Fruit fly (Drosophila melanogaster) whole organism, embryonic: ENCODE data around the gene CG7557.

Experiments
- Awh ChIP-seq: fragments of 200-800 bp; sonication (Bioruptor generic); IDR thresholded peaks from 2 replicates; pipeline ENCODE4, ENCODE4 v1.3.6; 2022; ENCODE audit warnings: missing biosample characterization, missing genetic modification characterization
- CG10654 ChIP-seq: fragments of 200-800 bp; sonication (Bioruptor generic); optimal IDR thresholded peaks from 2 replicates; lab custom pipeline; 2016; ENCODE audit warnings: missing biosample characterization, missing genetic modification characterization
- CG11456 ChIP-seq: fragments of 200-800 bp; sonication (Bioruptor generic); IDR thresholded peaks from 3 replicates; pipeline ENCODE4 v1.3.6; 2022; ENCODE audit warnings: missing biosample characterization, missing genetic modification characterization
- CG11504 ChIP-seq: fragments of 200-800 bp; sonication (Bioruptor generic); optimal IDR thresholded peaks from 3 replicates; lab custom pipeline; 2019; ENCODE audit warnings: missing biosample characterization, mild to moderate bottlenecking, missing genetic modification characterization, moderate library complexity
- CG14014 ChIP-seq: fragments of 200-800 bp; sonication (Bioruptor generic); IDR thresholded peaks from 2 replicates; pipeline ENCODE4 v1.3.6; 2022; ENCODE audit warnings: missing biosample characterization, missing genetic modification characterization
- CG2120 ChIP-seq: fragments of 200-800 bp; sonication (Bioruptor generic); optimal IDR thresholded peaks from 3 replicates; lab custom pipeline; 2016; ENCODE audit warnings: missing biosample characterization, missing genetic modification characterization
- CG2199 ChIP-seq: fragments of 200-800 bp; sonication (Bioruptor generic); IDR thresholded peaks from 3 replicates; pipeline ENCODE4 v1.3.6; 2022; ENCODE audit warnings: missing biosample characterization, missing genetic modification characterization
- CG2889 ChIP-seq: fragments of 200-800 bp; sonication (Bioruptor generic); IDR thresholded peaks from 3 replicates; pipeline ENCODE4 v1.3.6; 2022; ENCODE audit warnings: missing biosample characterization, missing genetic modification characterization
- CG30431 ChIP-seq: fragments of 200-800 bp; sonication (Bioruptor generic); optimal IDR thresholded peaks from 2 replicates; lab custom pipeline; 2017; ENCODE audit warnings: missing biosample characterization, missing genetic modification characterization
- CG31388 ChIP-seq: fragments of 200-800 bp; sonication (Bioruptor generic); optimal IDR thresholded peaks from 2 replicates; lab custom pipeline; 2016; ENCODE audit warnings: missing biosample characterization, missing genetic modification characterization
- CG3407 ChIP-seq: fragments of 200-800 bp; sonication (Bioruptor generic); optimal IDR thresholded peaks from 2 replicates; lab custom pipeline; 2018; ENCODE audit warnings: missing biosample characterization, mild to moderate bottlenecking, missing genetic modification characterization
- CG5180 ChIP-seq: fragments of 200-800 bp; sonication (Bioruptor generic); optimal IDR thresholded peaks from 3 replicates; lab custom pipeline; 2017; ENCODE audit warnings: missing biosample characterization, missing genetic modification characterization, mild to moderate bottlenecking, moderate library complexity, missing genetic modification reagents
- CoRest ChIP-seq: fragments of 200-800 bp; sonication (Bioruptor generic); optimal IDR thresholded peaks from 3 replicates; lab custom pipeline; 2018; ENCODE audit warnings: missing biosample characterization, mild to moderate bottlenecking, missing genetic modification characterization, moderate library complexity
- Dll ChIP-seq: fragments of 200-800 bp; sonication (Bioruptor generic); IDR thresholded peaks from 4 replicates; pipeline ENCODE4 v1.3.6; 2022; ENCODE audit warnings: missing biosample characterization, missing genetic modification characterization; ENCODE audit not compliant: partially characterized antibody
- Fer2 ChIP-seq: fragments of 200-800 bp; sonication (Bioruptor generic); optimal IDR thresholded peaks from 2 replicates; lab custom pipeline; 2018; ENCODE audit warnings: missing biosample characterization, mild to moderate bottlenecking, missing genetic modification characterization, moderate library complexity
- HHEX ChIP-seq: fragments of 200-800 bp; sonication (Bioruptor generic); optimal IDR thresholded peaks from 3 replicates; lab custom pipeline; 2017; ENCODE audit warnings: missing biosample characterization, mild to moderate bottlenecking, missing genetic modification characterization, missing genetic modification reagents
- HLH3B ChIP-seq: fragments of 200-800 bp; sonication (Bioruptor generic); IDR thresholded peaks from 2 replicates; pipeline ENCODE4 v1.3.6; 2022; ENCODE audit warnings: missing biosample characterization, missing genetic modification characterization
- Lhr ChIP-seq: fragments of 200-800 bp; sonication (Bioruptor generic); optimal IDR thresholded peaks from 3 replicates; lab custom pipeline; 2017; ENCODE audit warnings: mild to moderate bottlenecking, missing biosample characterization, missing genetic modification reagents, missing genetic modification characterization
- Lim3 ChIP-seq: fragments of 200-800 bp; sonication (Bioruptor generic); IDR thresholded peaks from 2 replicates; pipeline ENCODE4 v1.3.6; 2022; ENCODE audit warnings: missing biosample characterization, missing genetic modification characterization
- Lpt ChIP-seq: fragments of >200 bp; optimal IDR thresholded peaks from 2 replicates; lab custom pipeline; 2018; ENCODE audit warnings: missing biosample characterization, missing genetic modification characterization
- MBD-R2 ChIP-seq: fragments of 200-800 bp; sonication (Bioruptor generic); IDR thresholded peaks from 2 replicates; pipeline ENCODE4 v1.3.6; 2022; ENCODE audit warnings: missing biosample characterization, missing genetic modification characterization
- Side ChIP-seq: fragments of 200-800 bp; sonication (Bioruptor generic); optimal IDR thresholded peaks from 2 replicates; lab custom pipeline; 2016; ENCODE audit warnings: missing biosample characterization, missing genetic modification characterization
- Sry-β ChIP-seq: fragments of 200-800 bp; sonication (Bioruptor generic); optimal IDR thresholded peaks from 2 replicates; lab custom pipeline; 2018; ENCODE audit warnings: missing biosample characterization, mild to moderate bottlenecking, missing genetic modification characterization, moderate library complexity
- Ssrp ChIP-seq: fragments of 200-800 bp; sonication (Bioruptor generic); optimal IDR thresholded peaks from 2 replicates; lab custom pipeline; 2018; ENCODE audit warnings: missing biosample characterization, mild to moderate bottlenecking, missing genetic modification characterization, moderate library complexity
- Xbp1 ChIP-seq: fragments of 200-800 bp; sonication (Bioruptor generic); optimal IDR thresholded peaks from 3 replicates; lab custom pipeline; 2016; ENCODE audit warnings: missing biosample characterization, mild to moderate bottlenecking, missing genetic modification characterization
- bigmax ChIP-seq: fragments of 200-800 bp; sonication (Bioruptor generic); optimal IDR thresholded peaks from 2 replicates; lab custom pipeline; 2018; ENCODE audit warnings: missing biosample characterization, mild to moderate bottlenecking, missing genetic modification characterization
- br ChIP-seq: fragments of >200 bp; optimal IDR thresholded peaks from 2 replicates; lab custom pipeline; 2017
- bsh ChIP-seq, 2 experiments: fragments of 200-800 bp; sonication (Bioruptor generic); optimal IDR thresholded peaks; 2 replicates each; lab custom pipeline; 2017 to 2018; ENCODE audit warnings: mild to moderate bottlenecking in 2 of 2, missing biosample characterization in 2 of 2, missing genetic modification characterization in 2 of 2, moderate library complexity in 1 of 2
- chif ChIP-seq, 2 experiments: fragments of 200-800 bp; sonication (Bioruptor generic); optimal IDR thresholded peaks; 3 replicates each; lab custom pipeline; 2016; ENCODE audit warnings: missing biosample characterization in 2 of 2, missing genetic modification characterization in 2 of 2
- chm ChIP-seq: fragments of 200-800 bp; sonication (Bioruptor generic); IDR thresholded peaks from 2 replicates; pipeline ENCODE4 v1.3.6; 2022; ENCODE audit warnings: missing biosample characterization, missing genetic modification characterization
- emc ChIP-seq: fragments of 200-800 bp; sonication (Bioruptor generic); optimal IDR thresholded peaks from 2 replicates; lab custom pipeline; 2016; ENCODE audit warnings: missing biosample characterization, missing genetic modification characterization
- en ChIP-seq: fragments of 200-800 bp; sonication (Bioruptor generic); optimal IDR thresholded peaks from 2 replicates; lab custom pipeline; 2016; ENCODE audit warnings: missing biosample characterization, missing genetic modification characterization
- gem ChIP-seq: fragments of 200-800 bp; sonication (Bioruptor generic); optimal IDR thresholded peaks from 2 replicates; lab custom pipeline; 2019; ENCODE audit warnings: missing biosample characterization, mild to moderate bottlenecking, missing genetic modification characterization, moderate library complexity
- gsb ChIP-seq: fragments of 200-800 bp; sonication (Bioruptor generic); IDR thresholded peaks from 2 replicates; pipeline ENCODE4 v1.3.6; 2022; ENCODE audit warnings: missing biosample characterization, missing genetic modification characterization
- gt ChIP-seq: fragments of 200-800 bp; sonication (Bioruptor generic); IDR thresholded peaks from 2 replicates; pipeline ENCODE4 v1.3.6; 2022; ENCODE audit warnings: missing biosample characterization, missing genetic modification characterization
- insv ChIP-seq, 2 experiments: fragments of 200-800 bp; sonication (Bioruptor generic); optimal IDR thresholded peaks; 3 replicates each; lab custom pipeline; 2016 to 2018; ENCODE audit warnings: missing biosample characterization in 2 of 2, missing genetic modification characterization in 2 of 2
- lbe ChIP-seq: fragments of 200-800 bp; sonication (Bioruptor generic); optimal IDR thresholded peaks from 2 replicates; lab custom pipeline; 2016; ENCODE audit warnings: missing biosample characterization, mild to moderate bottlenecking, missing genetic modification characterization
- prd ChIP-seq, 3 experiments: fragments of >200 bp in 2 of 3; fragments of 200-800 bp in 1 of 3; sonication (Bioruptor generic) in 1 of 3; optimal IDR thresholded peaks in 2 of 3; IDR thresholded peaks in 1 of 3; 2 replicates in 2 of 3; 3 replicates in 1 of 3; pipeline versions ENCODE4 v1.3.6 to Lab custom; 2017 to 2022; ENCODE audit warnings: missing biosample characterization in 1 of 3, missing genetic modification characterization in 1 of 3
- pros ChIP-seq: fragments of 200-800 bp; sonication (Bioruptor generic); optimal IDR thresholded peaks from 3 replicates; lab custom pipeline; 2019; ENCODE audit warnings: missing biosample characterization, mild to moderate bottlenecking, missing genetic modification characterization, moderate library complexity
- rib ChIP-seq: fragments of 200-800 bp; sonication (Bioruptor generic); IDR thresholded peaks from 2 replicates; pipeline ENCODE4 v1.3.6; 2022; ENCODE audit warnings: missing biosample characterization, missing genetic modification characterization
- sim ChIP-seq: fragments of 200-800 bp; sonication (Bioruptor generic); IDR thresholded peaks from 2 replicates; pipeline ENCODE4 v1.3.6; 2022; ENCODE audit warnings: missing biosample characterization, missing genetic modification characterization
- tll ChIP-seq, 2 experiments: fragments of 200-800 bp in 1 of 2; fragments of >200 bp in 1 of 2; sonication (Bioruptor generic) in 1 of 2; optimal IDR thresholded peaks; 2 replicates each; lab custom pipeline; 2017 to 2019; ENCODE audit warnings: missing biosample characterization in 2 of 2, missing genetic modification characterization in 2 of 2, mild to moderate bottlenecking in 1 of 2, moderate library complexity in 1 of 2
- zfh1 ChIP-seq: fragments of 200-800 bp; sonication (Bioruptor generic); IDR thresholded peaks from 3 replicates; pipeline ENCODE4 v1.3.6; 2022; ENCODE audit warnings: missing biosample characterization, missing genetic modification characterization

The CG7557 gene

DNA sequence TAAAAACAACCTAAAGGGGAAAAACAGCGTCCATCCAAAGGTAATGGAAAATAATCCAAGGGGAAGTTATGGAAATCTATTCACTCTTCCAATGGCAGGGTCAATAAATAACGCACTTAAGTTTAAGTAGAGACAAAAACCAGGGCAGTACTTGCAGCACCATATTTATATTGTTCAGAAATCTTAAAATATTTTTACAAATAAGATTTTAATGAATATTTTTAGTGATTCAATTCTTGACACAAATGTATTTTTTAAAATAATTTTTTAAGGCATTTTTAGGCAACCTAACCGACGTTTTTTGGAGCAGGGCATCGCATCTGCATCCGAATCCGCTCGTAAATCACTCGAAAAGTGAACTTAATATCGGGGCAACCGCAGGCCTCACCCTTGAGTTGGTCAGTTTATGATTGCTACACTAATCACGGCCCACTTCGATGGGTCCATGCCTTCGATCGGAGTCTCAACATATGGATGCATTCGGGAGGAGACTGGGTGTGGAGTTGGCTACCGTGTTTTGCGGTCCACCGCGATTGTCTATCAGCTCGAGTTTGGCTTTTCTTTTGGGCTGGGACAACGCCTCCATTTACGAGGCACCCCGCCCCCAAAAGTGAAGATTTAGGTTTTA, 37.6 kb upstream of the CG7557 start (continued):
- peak; percentile 7; the same call in 1 of the 3 replicates for TF ChIP-seq CG2199 (GFP tag; lab: Robert Waterston, UW)
- TF ChIP-seq Lhr (GFP tag; lab: Kevin White, UChicago): no peak
- TF ChIP-seq chm (GFP tag; lab: Robert Waterston, UW): no peak
- 0 out of 2 replicates have a peak, but pooled peaks have one; percentile 11 for TF ChIP-seq rib (GFP tag; lab: Robert Waterston, UW)
- TF ChIP-seq tll (GFP tag; optimal IDR thresholded peaks at IDR 0.05; lab: Kevin White, UChicago): no peak
- TF ChIP-seq CG10654 (GFP tag; lab: Kevin White, UChicago): no peak
- 0 out of 3 replicates have a peak, but pooled peaks have one; percentile 28 for TF ChIP-seq CG11456 (GFP tag; lab: Robert Waterston, UW)
- TF ChIP-seq gem (tag; lab: Kevin White, UChicago): peak; percentile 55
- no peak for TF ChIP-seq lbe (GFP tag; lab: Kevin White, UChicago)
- no peak for TF ChIP-seq Sry-β (GFP tag; lab: Kevin White, UChicago)
- TF ChIP-seq emc (GFP tag; lab: Kevin White, UChicago): no peak
- TF ChIP-seq zfh1 (GFP tag; lab: Robert Waterston, UW): no peak
- no peak for TF ChIP-seq en (GFP tag; lab: Kevin White, UChicago)
- no peak for TF ChIP-seq prd (optimal IDR thresholded peaks at IDR 0.05; lab: Kevin White, UChicago)
- TF ChIP-seq prd (GFP tag; IDR thresholded peaks at IDR 0.05; lab: Robert Waterston, UW): peak; percentile 16; the same call in 1 of the 3 replicates
- 0 out of 2 replicates have a peak, but pooled peaks have one; percentile 17 for TF ChIP-seq HLH3B (GFP tag; lab: Robert Waterston, UW)
- TF ChIP-seq gsb (GFP tag; lab: Robert Waterston, UW): no peak
- no peak for TF ChIP-seq MBD-R2 (GFP tag; lab: Robert Waterston, UW)
- TF ChIP-seq CG31388 (GFP tag; lab: Kevin White, UChicago): no peak
- TF ChIP-seq pros (GFP tag; lab: Kevin White, UChicago): peak; percentile 85
- TF ChIP-seq Awh (GFP tag; lab: Robert Waterston, UW): peak; percentile 74; the same call in 1 of the 2 replicates
- TF ChIP-seq Side (GFP tag; lab: Kevin White, UChicago): no peak
- no peak for TF ChIP-seq Lpt
- TF ChIP-seq CG2120: no peak
- TF ChIP-seq CG30431 (GFP tag; lab: Kevin White, UChicago): no peak
- no peak for TF ChIP-seq CG5180 (GFP tag; lab: Kevin White, UChicago)
- TF ChIP-seq HHEX (GFP tag; lab: Kevin White, UChicago): no peak
- peak; percentile 37 for TF ChIP-seq Ssrp (tag; lab: Kevin White, UChicago)
- TF ChIP-seq bsh (GFP tag; optimal IDR thresholded peaks at IDR 0.05; lab: Kevin White, UChicago): peak in 1 of 2 experiments; percentile 39
- no peak for TF ChIP-seq CG14014
- no peak for TF ChIP-seq insv (GFP tag; optimal IDR thresholded peaks at IDR 0.05; lab: Kevin White, UChicago)
- no peak for TF ChIP-seq br (lab: Kevin White, UChicago)
- TF ChIP-seq CG3407: no peak
- TF ChIP-seq gt: no peak
- TF ChIP-seq CG2889: no peak
- no peak for TF ChIP-seq bigmax
- TF ChIP-seq CoRest (tag; lab: Kevin White, UChicago): peak; percentile 18
- TF ChIP-seq Lim3: no peak
- TF ChIP-seq sim (GFP tag; lab: Robert Waterston, UW): 0 out of 2 replicates have a peak, but pooled peaks have one; percentile 29
- TF ChIP-seq Xbp1 (GFP tag; lab: Kevin White, UChicago): peak; percentile 19
- no peak for TF ChIP-seq Fer2 (tag; lab: Kevin White, UChicago)
- no peak for TF ChIP-seq Dll
- no peak for TF ChIP-seq chif (GFP tag; optimal IDR thresholded peaks at IDR 0.05; lab: Kevin White, UChicago)
- TF ChIP-seq CG11504 (tag; lab: Kevin White, UChicago): peak; percentile 50
- TF ChIP-seq, all 482 proteins: peak for 57
